Worm (Caenorhabditis elegans) whole organism, L4/young adult: ENCODE results near the gene fbxa-31.

ENCODE experiments used
- dao-5 ChIP-seq: sonication (generic microtip); optimal IDR thresholded peaks from 2 replicates; lab custom pipeline; 2016; ENCODE audit warnings: missing genotype, missing genetic modification characterization, moderate library complexity, missing compliant biosample characterization
- him-1 ChIP-seq: sonication (generic microtip); optimal IDR thresholded peaks from 2 replicates; lab custom pipeline; 2016; ENCODE audit warnings: missing genotype, missing genetic modification reagents, missing genetic modification characterization, missing compliant biosample characterization

DNA sequence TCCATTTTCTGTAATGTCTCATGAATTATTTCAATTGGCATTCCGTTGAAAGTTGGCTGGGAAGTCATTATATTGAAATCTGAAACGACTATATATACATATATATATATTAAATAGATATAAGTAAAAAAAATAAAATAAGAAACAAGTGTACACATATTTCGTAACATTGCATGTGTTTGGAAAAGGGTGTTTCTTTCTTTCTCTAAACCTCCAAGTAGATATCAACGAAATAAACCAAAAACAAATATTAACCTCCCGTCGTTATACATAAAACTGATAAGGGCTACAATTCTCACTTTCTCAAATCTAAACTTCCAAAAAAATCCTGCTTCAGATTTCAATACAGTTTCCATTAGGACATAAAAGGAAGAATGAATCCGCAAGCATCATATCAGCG is 37.0 kb upstream of the fbxa-31 start, which contains the start of gene fbxa-79:
- no peak for TF ChIP-seq him-1 (tag; lab: Kevin White, UChicago)
- TF ChIP-seq dao-5 = no peak
